Fruit fly (Drosophila melanogaster) whole organism, embryonic: ENCODE data around the gene Cont.

ENCODE experiments used
- Abd-B ChIP-seq: fragments of 200-800 bp; sonication (Bioruptor generic); optimal IDR thresholded peaks from 2 replicates; lab custom pipeline; 2018; ENCODE audit warnings: missing biosample characterization, mild to moderate bottlenecking, missing genetic modification characterization, moderate library complexity
- BtbVII ChIP-seq: fragments of 200-800 bp; sonication (Bioruptor generic); optimal IDR thresholded peaks from 3 replicates; lab custom pipeline; 2017; ENCODE audit warnings: missing biosample characterization, mild to moderate bottlenecking, missing genetic modification characterization
- CG1024 ChIP-seq: fragments of 200-800 bp; sonication (Bioruptor generic); IDR thresholded peaks from 2 replicates; pipeline ENCODE4 v1.3.6; 2022; ENCODE audit warnings: missing biosample characterization, missing genetic modification characterization
- CG10565 ChIP-seq: fragments of 200-800 bp; sonication (Bioruptor generic); optimal IDR thresholded peaks from 3 replicates; lab custom pipeline; 2016; ENCODE audit warnings: missing biosample characterization, mild to moderate bottlenecking, missing genetic modification characterization
- CG11695 ChIP-seq: fragments of 200-800 bp; sonication (Bioruptor generic); IDR thresholded peaks from 3 replicates; pipeline ENCODE4 v1.3.6; 2022; ENCODE audit warnings: missing biosample characterization, missing genetic modification characterization
- CG12659 ChIP-seq: fragments of 200-800 bp; sonication (Bioruptor generic); optimal IDR thresholded peaks from 3 replicates; lab custom pipeline; 2017; ENCODE audit warnings: mild to moderate bottlenecking, missing biosample characterization, missing genetic modification reagents, missing genetic modification characterization
- CG12769 ChIP-seq: fragments of 200-800 bp; sonication (Bioruptor generic); optimal IDR thresholded peaks from 2 replicates; lab custom pipeline; 2019; ENCODE audit warnings: missing biosample characterization, mild to moderate bottlenecking, missing genetic modification characterization, moderate library complexity
- CG16863 ChIP-seq: fragments of 200-800 bp; sonication (Bioruptor generic); optimal IDR thresholded peaks from 3 replicates; lab custom pipeline; 2016; ENCODE audit warnings: missing biosample characterization, missing genetic modification characterization
- CG17328 ChIP-seq: fragments of 200-800 bp; sonication (Bioruptor generic); IDR thresholded peaks from 2 replicates; pipeline ENCODE4 v1.3.6; 2022; ENCODE audit warnings: missing biosample characterization, missing genetic modification characterization
- CG17385 ChIP-seq: fragments of 200-800 bp; sonication (Bioruptor generic); optimal IDR thresholded peaks from 3 replicates; lab custom pipeline; 2018; ENCODE audit warnings: missing biosample characterization, mild to moderate bottlenecking, missing genetic modification characterization
- CG18619 ChIP-seq: fragments of 200-800 bp; sonication (Bioruptor generic); optimal IDR thresholded peaks from 3 replicates; lab custom pipeline; 2017; ENCODE audit warnings: missing biosample characterization, mild to moderate bottlenecking, missing genetic modification characterization
- CG2889 ChIP-seq: fragments of 200-800 bp; sonication (Bioruptor generic); IDR thresholded peaks from 3 replicates; pipeline ENCODE4 v1.3.6; 2022; ENCODE audit warnings: missing biosample characterization, missing genetic modification characterization
- CG3163 ChIP-seq: fragments of 200-800 bp; sonication (Bioruptor generic); optimal IDR thresholded peaks from 3 replicates; lab custom pipeline; 2016; ENCODE audit warnings: missing biosample characterization, missing genetic modification characterization
- CG33213 ChIP-seq: fragments of 200-800 bp; sonication (Bioruptor generic); optimal IDR thresholded peaks from 3 replicates; lab custom pipeline; 2016; ENCODE audit warnings: missing biosample characterization, missing genetic modification characterization
- CG4424 ChIP-seq: fragments of 200-800 bp; sonication (Bioruptor generic); optimal IDR thresholded peaks from 3 replicates; lab custom pipeline; 2016; ENCODE audit warnings: missing biosample characterization, missing genetic modification characterization
- CG6654 ChIP-seq: fragments of 200-800 bp; sonication (Bioruptor generic); optimal IDR thresholded peaks from 2 replicates; lab custom pipeline; 2017; ENCODE audit warnings: missing biosample characterization, mild to moderate bottlenecking, missing genetic modification characterization
- CG7372 ChIP-seq: fragments of 200-800 bp; sonication (Bioruptor generic); IDR thresholded peaks from 2 replicates; pipeline ENCODE4 v1.3.6; 2022; ENCODE audit warnings: missing biosample characterization, missing genetic modification characterization
- CG7963 ChIP-seq: fragments of 200-800 bp; sonication (Bioruptor generic); IDR thresholded peaks from 3 replicates; pipeline ENCODE4 v1.3.6; 2022; ENCODE audit warnings: missing biosample characterization, missing genetic modification characterization; ENCODE audit not compliant: partially characterized antibody
- CG8478 ChIP-seq: fragments of >200 bp; optimal IDR thresholded peaks from 2 replicates; lab custom pipeline; 2018
- CG9876 ChIP-seq: fragments of 200-800 bp; sonication (Bioruptor generic); optimal IDR thresholded peaks from 2 replicates; lab custom pipeline; 2016; ENCODE audit warnings: missing biosample characterization, missing genetic modification characterization
- E2f2 ChIP-seq: fragments of 200-800 bp; sonication (Bioruptor generic); IDR thresholded peaks from 2 replicates; pipeline ENCODE4 v1.3.6; 2022; ENCODE audit warnings: missing biosample characterization, missing genetic modification characterization
- Hey ChIP-seq: fragments of 200-800 bp; sonication (Bioruptor generic); optimal IDR thresholded peaks from 3 replicates; lab custom pipeline; 2018; ENCODE audit warnings: missing biosample characterization, mild to moderate bottlenecking, missing genetic modification characterization
- HmgZ ChIP-seq: fragments of 200-800 bp; sonication (Bioruptor generic); optimal IDR thresholded peaks from 2 replicates; lab custom pipeline; 2018; ENCODE audit warnings: missing biosample characterization, mild to moderate bottlenecking, missing genetic modification characterization
- MESR4 ChIP-seq: fragments of 200-800 bp; sonication (Bioruptor generic); optimal IDR thresholded peaks from 2 replicates; lab custom pipeline; 2018; ENCODE audit warnings: missing biosample characterization, mild to moderate bottlenecking, missing genetic modification characterization, moderate library complexity
- Med ChIP-seq: fragments of 200-800 bp; sonication (Bioruptor generic); peaks from one replicate; lab custom pipeline; 2016; ENCODE audit warnings: missing biosample characterization, missing genetic modification characterization, mild to moderate bottlenecking, inconsistent platforms, moderate library complexity
- PHDP ChIP-seq: fragments of 200-800 bp; sonication (Bioruptor generic); optimal IDR thresholded peaks from 3 replicates; lab custom pipeline; 2018; ENCODE audit warnings: missing biosample characterization, mild to moderate bottlenecking, missing genetic modification characterization, moderate library complexity
- Sox100B ChIP-seq: fragments of 200-800 bp; sonication (Bioruptor generic); optimal IDR thresholded peaks from 3 replicates; lab custom pipeline; 2018; ENCODE audit warnings: missing biosample characterization, mild to moderate bottlenecking, missing genetic modification characterization
- Ssrp ChIP-seq: fragments of 200-800 bp; sonication (Bioruptor generic); optimal IDR thresholded peaks from 2 replicates; lab custom pipeline; 2018; ENCODE audit warnings: missing biosample characterization, mild to moderate bottlenecking, missing genetic modification characterization, moderate library complexity
- Stat92E ChIP-seq, 3 experiments: fragments of >200 bp in 2 of 3; fragments of 200-800 bp in 1 of 3; sonication (Bioruptor generic) in 1 of 3; optimal IDR thresholded peaks; 2 replicates each; lab custom pipeline; 2017 to 2019; ENCODE audit warnings: missing biosample characterization in 3 of 3, missing genetic modification characterization in 3 of 3, mild to moderate bottlenecking in 1 of 3, moderate library complexity in 1 of 3
- Tbp ChIP-seq: fragments of >200 bp; optimal IDR thresholded peaks from 2 replicates; lab custom pipeline; 2018; ENCODE audit warnings: missing biosample characterization, missing genetic modification characterization
- YL-1 ChIP-seq: fragments of 200-800 bp; sonication (Bioruptor generic); optimal IDR thresholded peaks from 3 replicates; lab custom pipeline; 2017; ENCODE audit warnings: missing biosample characterization, mild to moderate bottlenecking, missing genetic modification characterization
- ac ChIP-seq: fragments of 200-800 bp; sonication (Bioruptor generic); optimal IDR thresholded peaks from 3 replicates; lab custom pipeline; 2017; ENCODE audit warnings: missing biosample characterization, mild to moderate bottlenecking, missing genetic modification characterization
- btn ChIP-seq: fragments of 200-800 bp; sonication (Bioruptor generic); optimal IDR thresholded peaks from 2 replicates; lab custom pipeline; 2016; ENCODE audit warnings: missing biosample characterization, missing genetic modification characterization
- dimm ChIP-seq: fragments of 200-800 bp; sonication (Bioruptor generic); IDR thresholded peaks from 2 replicates; pipeline ENCODE4 v1.3.6; 2022; ENCODE audit warnings: missing biosample characterization, missing genetic modification characterization
- dm ChIP-seq: fragments of 200-800 bp; sonication (Bioruptor generic); optimal IDR thresholded peaks from 3 replicates; lab custom pipeline; 2016; ENCODE audit warnings: missing biosample characterization, missing genetic modification characterization
- esg ChIP-seq: fragments of 200-800 bp; sonication (Bioruptor generic); conservative IDR thresholded peaks from 2 replicates; pipeline ENCODE4 v1.3.6; 2022; ENCODE audit warnings: missing biosample characterization, missing genetic modification characterization
- eve ChIP-seq, 2 experiments: fragments of >200 bp; optimal IDR thresholded peaks; 2 replicates each; lab custom pipeline; 2017; ENCODE audit warnings: missing biosample characterization in 2 of 2, missing genetic modification characterization in 2 of 2
- gcm ChIP-seq: fragments of 200-800 bp; sonication (Bioruptor generic); optimal IDR thresholded peaks from 2 replicates; lab custom pipeline; 2019; ENCODE audit warnings: missing biosample characterization, mild to moderate bottlenecking, missing genetic modification characterization, moderate library complexity
- gsb ChIP-seq: fragments of 200-800 bp; sonication (Bioruptor generic); IDR thresholded peaks from 2 replicates; pipeline ENCODE4 v1.3.6; 2022; ENCODE audit warnings: missing biosample characterization, missing genetic modification characterization
- h ChIP-seq: fragments of >200 bp; optimal IDR thresholded peaks from 2 replicates; lab custom pipeline; 2017
- mld ChIP-seq: fragments of 200-800 bp; sonication (Bioruptor generic); IDR thresholded peaks from 3 replicates; pipeline ENCODE4 v1.3.6; 2022; ENCODE audit warnings: missing biosample characterization, missing genetic modification characterization; ENCODE audit not compliant: partially characterized antibody
- nau ChIP-seq: fragments of 200-800 bp; sonication (Bioruptor generic); optimal IDR thresholded peaks from 3 replicates; lab custom pipeline; 2017; ENCODE audit warnings: missing biosample characterization, mild to moderate bottlenecking, missing genetic modification characterization, missing genetic modification reagents
- nmo ChIP-seq: fragments of 200-800 bp; sonication (Bioruptor generic); optimal IDR thresholded peaks from 2 replicates; lab custom pipeline; 2018; ENCODE audit warnings: missing biosample characterization, mild to moderate bottlenecking, missing genetic modification characterization, moderate library complexity
- odd ChIP-seq: fragments of 200-800 bp; sonication (Bioruptor generic); optimal IDR thresholded peaks from 2 replicates; lab custom pipeline; 2017; ENCODE audit warnings: missing biosample characterization, mild to moderate bottlenecking, missing genetic modification characterization
- ranshi ChIP-seq: fragments of 200-800 bp; sonication (Bioruptor generic); IDR thresholded peaks from 2 replicates; pipeline ENCODE4 v1.3.6; 2022; ENCODE audit warnings: missing biosample characterization, missing genetic modification characterization
- schlank ChIP-seq: fragments of 200-800 bp; sonication (Bioruptor generic); optimal IDR thresholded peaks from 2 replicates; lab custom pipeline; 2018; ENCODE audit warnings: missing biosample characterization, mild to moderate bottlenecking, missing genetic modification characterization
- scrt ChIP-seq: fragments of 200-800 bp; sonication (Bioruptor generic); optimal IDR thresholded peaks from 2 replicates; lab custom pipeline; 2018; ENCODE audit warnings: missing biosample characterization, mild to moderate bottlenecking, missing genetic modification characterization, moderate library complexity
- sr ChIP-seq: fragments of 200-800 bp; sonication (Bioruptor generic); IDR thresholded peaks from 3 replicates; pipeline ENCODE4 v1.3.6; 2022; ENCODE audit warnings: missing biosample characterization, missing genetic modification characterization
- zen2 ChIP-seq: fragments of 200-800 bp; sonication (Bioruptor generic); IDR thresholded peaks from 3 replicates; pipeline ENCODE4 v1.3.6; 2022; ENCODE audit warnings: missing biosample characterization, missing genetic modification characterization; ENCODE audit not compliant: partially characterized antibody
- zfh2 ChIP-seq: fragments of 200-800 bp; sonication (Bioruptor generic); optimal IDR thresholded peaks from 2 replicates; lab custom pipeline; 2016; ENCODE audit warnings: missing biosample characterization, missing genetic modification characterization

The Cont gene

dm6 chr3R:4402884-4403705 lies 22.0 kb downstream of the Cont start, which contains the start of gene lost (continued):
- TF ChIP-seq zen2 (GFP tag; lab: Robert Waterston, UW) (peak; percentile 98; the same call in 2 of the 3 replicates), CG33213 (GFP tag; lab: Kevin White, UChicago) (peak; percentile 39), CG12659 (GFP tag; lab: Kevin White, UChicago) (peak; percentile 80), CG1024 (GFP tag; lab: Robert Waterston, UW) (peak; percentile 59), Ssrp (tag; lab: Kevin White, UChicago) (no peak), CG4424 (GFP tag; lab: Kevin White, UChicago) (no peak), CG6654 (GFP tag; lab: Kevin White, UChicago) (no peak), schlank (tag; lab: Kevin White, UChicago) (no peak), CG9876 (no peak), nau (GFP tag; lab: Kevin White, UChicago) (no peak), E2f2 (GFP tag; lab: Robert Waterston, UW) (peak; percentile 72), CG11695 (GFP tag; lab: Robert Waterston, UW) (0 out of 3 replicates have a peak, but pooled peaks have one; percentile 16), CG2889 (no peak), CG3163 (no peak), BtbVII (GFP tag; lab: Kevin White, UChicago) (no peak), ac (GFP tag; lab: Kevin White, UChicago) (no peak), btn (GFP tag; lab: Kevin White, UChicago) (no peak), CG12769 (tag; lab: Kevin White, UChicago) (no peak), scrt (no peak), odd (GFP tag; lab: Kevin White, UChicago) (no peak), CG16863 (peak; percentile 17), ranshi (GFP tag; lab: Robert Waterston, UW) (no peak), Abd-B (GFP tag; lab: Kevin White, UChicago) (peak; percentile 50), h (lab: Kevin White, UChicago) (no peak), zfh2 (GFP tag; lab: Kevin White, UChicago) (peak; percentile 44), HmgZ (tag; lab: Kevin White, UChicago) (peak; percentile 70), esg (GFP tag; lab: Robert Waterston, UW) (no peak), YL-1 (GFP tag; lab: Kevin White, UChicago) (peak; percentile 50), gsb (GFP tag; lab: Robert Waterston, UW) (no peak), MESR4 (GFP tag; lab: Kevin White, UChicago) (peak; percentile 79), dm (GFP tag; lab: Kevin White, UChicago) (peak; percentile 85), CG8478 (no peak), PHDP (tag; lab: Kevin White, UChicago) (peak; percentile 33), CG7963 (peak; percentile 97), nmo (GFP tag; lab: Kevin White, UChicago) (peak; percentile 51), sr (GFP tag; lab: Robert Waterston, UW) (0 out of 3 replicates have a peak, but pooled peaks have one; percentile 8), Stat92E (GFP tag; optimal IDR thresholded peaks at IDR 0.05; lab: Kevin White, UChicago) (no peak), CG17385 (GFP tag; lab: Kevin White, UChicago) (peak; percentile 38), mld (GFP tag; lab: Robert Waterston, UW) (peak; percentile 98), CG17328 (no peak), gcm (GFP tag; lab: Kevin White, UChicago) (no peak), Tbp (GFP tag; lab: Kevin White, UChicago) (no peak), eve (GFP tag; optimal IDR thresholded peaks at IDR 0.05; lab: Kevin White, UChicago) (peak in 1 of 2 experiments; percentile 14), Sox100B (no peak), CG7372 (GFP tag; lab: Robert Waterston, UW) (no peak), CG10565 (GFP tag; lab: Kevin White, UChicago) (no peak), Hey (no peak), dimm (GFP tag; lab: Robert Waterston, UW) (no peak), Med (GFP tag; lab: Kevin White, UChicago) (peak; percentile 87), CG18619 (no peak)
- TF ChIP-seq, all 482 proteins: peak for 196
